Worm (Caenorhabditis elegans): Measurements from ENCODE around the gene best-18.

- no peak for TF ChIP-seq nhr-77 (tag; optimal IDR thresholded peaks at IDR 0.05)
- TF ChIP-seq fos-1 (tag; optimal IDR thresholded peaks at IDR 0.05) = no peak
- TF ChIP-seq lir-3 (tag; optimal IDR thresholded peaks at IDR 0.05; ENCODE audit: poor library complexity) = no peak
- TF ChIP-seq xbp-1 (tag; optimal IDR thresholded peaks at IDR 0.05) = no peak
- no peak for TF ChIP-seq nhr-28 (tag; optimal IDR thresholded peaks at IDR 0.05)
- TF ChIP-seq unc-86 (tag; optimal IDR thresholded peaks at IDR 0.05) = no peak
Observed at ce11 chrIII:10254583-10254982, 42.4 kb downstream of the best-18 start, which contains the start of gene R01H10.4.

Measured in whole organism, L1 larva.